Fruit fly (Drosophila melanogaster) whole organism, embryonic: ENCODE measurements around the gene Appl.

Experiments used
- Atf6 ChIP-seq: fragments of 200-800 bp; sonication (Bioruptor generic); IDR thresholded peaks from 2 replicates; pipeline ENCODE4 v1.3.6; 2022; ENCODE audit warnings: missing biosample characterization, missing genetic modification characterization
- CG10565 ChIP-seq: fragments of 200-800 bp; sonication (Bioruptor generic); optimal IDR thresholded peaks from 3 replicates; lab custom pipeline; 2016; ENCODE audit warnings: missing biosample characterization, mild to moderate bottlenecking, missing genetic modification characterization
- CG11093 ChIP-seq: fragments of 200-800 bp; sonication (Bioruptor generic); IDR thresholded peaks from 3 replicates; pipeline ENCODE4 v1.3.6; 2022; ENCODE audit warnings: missing biosample characterization, missing genetic modification characterization
- CG12155 ChIP-seq: fragments of 200-800 bp; sonication (Bioruptor generic); optimal IDR thresholded peaks from 3 replicates; lab custom pipeline; 2016; ENCODE audit warnings: missing biosample characterization, missing genetic modification characterization
- CG12219 ChIP-seq: fragments of 200-800 bp; sonication (Bioruptor generic); optimal IDR thresholded peaks from 3 replicates; lab custom pipeline; 2018; ENCODE audit warnings: missing biosample characterization, mild to moderate bottlenecking, missing genetic modification characterization
- CG15269 ChIP-seq: fragments of 200-800 bp; sonication (Bioruptor generic); optimal IDR thresholded peaks from 2 replicates; lab custom pipeline; 2018; ENCODE audit warnings: missing biosample characterization, mild to moderate bottlenecking, missing genetic modification characterization, moderate library complexity
- CG17385 ChIP-seq: fragments of 200-800 bp; sonication (Bioruptor generic); optimal IDR thresholded peaks from 3 replicates; lab custom pipeline; 2018; ENCODE audit warnings: missing biosample characterization, mild to moderate bottlenecking, missing genetic modification characterization
- CG17802 ChIP-seq: fragments of 200-800 bp; sonication (Bioruptor generic); optimal IDR thresholded peaks from 2 replicates; lab custom pipeline; 2018; ENCODE audit warnings: missing biosample characterization, mild to moderate bottlenecking, missing genetic modification characterization, moderate library complexity
- CG17912 ChIP-seq: fragments of 200-800 bp; sonication (Bioruptor generic); optimal IDR thresholded peaks from 2 replicates; lab custom pipeline; 2018; ENCODE audit warnings: missing biosample characterization, mild to moderate bottlenecking, missing genetic modification characterization
- CG2199 ChIP-seq: fragments of 200-800 bp; sonication (Bioruptor generic); IDR thresholded peaks from 3 replicates; pipeline ENCODE4 v1.3.6; 2022; ENCODE audit warnings: missing biosample characterization, missing genetic modification characterization
- CG2889 ChIP-seq: fragments of 200-800 bp; sonication (Bioruptor generic); IDR thresholded peaks from 3 replicates; pipeline ENCODE4 v1.3.6; 2022; ENCODE audit warnings: missing biosample characterization, missing genetic modification characterization
- CG31365 ChIP-seq: fragments of 200-800 bp; sonication (Bioruptor generic); optimal IDR thresholded peaks from 2 replicates; lab custom pipeline; 2018; ENCODE audit warnings: missing biosample characterization, mild to moderate bottlenecking, missing genetic modification characterization
- CG34376 ChIP-seq: fragments of 200-800 bp; sonication (Bioruptor generic); optimal IDR thresholded peaks from 2 replicates; lab custom pipeline; 2018; ENCODE audit warnings: missing biosample characterization, mild to moderate bottlenecking, missing genetic modification characterization
- CG34422 ChIP-seq: fragments of 200-800 bp; sonication (Bioruptor generic); IDR thresholded peaks from 3 replicates; pipeline ENCODE4 v1.3.6; 2022; ENCODE audit warnings: missing biosample characterization, missing genetic modification characterization
- CG4424 ChIP-seq: fragments of 200-800 bp; sonication (Bioruptor generic); optimal IDR thresholded peaks from 3 replicates; lab custom pipeline; 2016; ENCODE audit warnings: missing biosample characterization, missing genetic modification characterization
- CG5245 ChIP-seq: fragments of 200-800 bp; sonication (Bioruptor generic); optimal IDR thresholded peaks from 3 replicates; lab custom pipeline; 2016; ENCODE audit warnings: missing biosample characterization, missing genetic modification characterization
- CG6254 ChIP-seq: fragments of 200-800 bp; sonication (Bioruptor generic); optimal IDR thresholded peaks from 3 replicates; lab custom pipeline; 2017; ENCODE audit warnings: mild to moderate bottlenecking, missing biosample characterization, missing genetic modification reagents, missing genetic modification characterization
- CG6791 ChIP-seq: fragments of 200-800 bp; sonication (Bioruptor generic); IDR thresholded peaks from 3 replicates; pipeline ENCODE4 v1.3.6; 2022; ENCODE audit warnings: missing biosample characterization, missing genetic modification characterization; ENCODE audit not compliant: partially characterized antibody
- CG8290 ChIP-seq, 3 experiments: fragments of 200-800 bp; sonication (Bioruptor generic); optimal IDR thresholded peaks; 2 replicates each; lab custom pipeline; 2016 to 2019; ENCODE audit warnings: missing biosample characterization in 3 of 3, missing genetic modification characterization in 3 of 3, mild to moderate bottlenecking in 2 of 3, moderate library complexity in 1 of 3
- CG8765 ChIP-seq: fragments of 200-800 bp; sonication (Bioruptor generic); IDR thresholded peaks from 2 replicates; pipeline ENCODE4 v1.3.6; 2022; ENCODE audit warnings: missing biosample characterization, missing genetic modification characterization
- CG9727 ChIP-seq: fragments of 200-800 bp; sonication (Bioruptor generic); optimal IDR thresholded peaks from 3 replicates; lab custom pipeline; 2017; ENCODE audit warnings: missing biosample characterization, mild to moderate bottlenecking, missing genetic modification characterization
- Deaf1 ChIP-seq: fragments of 200-800 bp; optimal IDR thresholded peaks from 3 replicates; lab custom pipeline; 2019; ENCODE audit warnings: missing biosample characterization, mild to moderate bottlenecking, missing genetic modification characterization, moderate library complexity
- Dip2 ChIP-seq: fragments of 200-800 bp; sonication (Bioruptor generic); IDR thresholded peaks from 2 replicates; pipeline ENCODE4 v1.3.6; 2022; ENCODE audit warnings: missing biosample characterization, missing genetic modification characterization
- HLH3B ChIP-seq: fragments of 200-800 bp; sonication (Bioruptor generic); IDR thresholded peaks from 2 replicates; pipeline ENCODE4 v1.3.6; 2022; ENCODE audit warnings: missing biosample characterization, missing genetic modification characterization
- Hand ChIP-seq: fragments of 200-800 bp; sonication (Bioruptor generic); optimal IDR thresholded peaks from 2 replicates; lab custom pipeline; 2017; ENCODE audit warnings: mild to moderate bottlenecking, missing biosample characterization, missing genetic modification reagents, missing genetic modification characterization
- Hmr ChIP-seq: fragments of 200-800 bp; sonication (Bioruptor generic); optimal IDR thresholded peaks from 3 replicates; lab custom pipeline; 2017; ENCODE audit warnings: mild to moderate bottlenecking, missing biosample characterization, missing genetic modification reagents, missing genetic modification characterization
- Myb ChIP-seq: fragments of 200-800 bp; sonication (Bioruptor generic); optimal IDR thresholded peaks from 2 replicates; lab custom pipeline; 2016; ENCODE audit warnings: missing biosample characterization, missing genetic modification characterization
- NfI ChIP-seq: fragments of 200-800 bp; sonication (Bioruptor generic); optimal IDR thresholded peaks from 3 replicates; lab custom pipeline; 2018; ENCODE audit warnings: missing biosample characterization, mild to moderate bottlenecking, missing genetic modification characterization, moderate library complexity
- Ravus ChIP-seq: fragments of 200-800 bp; sonication (Bioruptor generic); IDR thresholded peaks from 2 replicates; pipeline ENCODE4 v1.3.6; 2022; ENCODE audit warnings: missing biosample characterization, missing genetic modification characterization
- al ChIP-seq: fragments of 200-800 bp; sonication (Bioruptor generic); IDR thresholded peaks from 2 replicates; pipeline ENCODE4 v1.3.6; 2022; ENCODE audit warnings: missing biosample characterization, missing genetic modification characterization
- az2 ChIP-seq: fragments of 200-800 bp; sonication (Bioruptor generic); optimal IDR thresholded peaks from 3 replicates; lab custom pipeline; 2016; ENCODE audit warnings: missing biosample characterization, missing genetic modification characterization
- bowl ChIP-seq: fragments of 200-800 bp; sonication (Bioruptor generic); IDR thresholded peaks from 2 replicates; pipeline ENCODE4 v1.3.6; 2022; ENCODE audit warnings: missing biosample characterization, missing genetic modification characterization
- chm ChIP-seq: fragments of 200-800 bp; sonication (Bioruptor generic); IDR thresholded peaks from 2 replicates; pipeline ENCODE4 v1.3.6; 2022; ENCODE audit warnings: missing biosample characterization, missing genetic modification characterization
- dpn ChIP-seq, 2 experiments: fragments of 200-800 bp; sonication (Bioruptor generic); optimal IDR thresholded peaks; 3 replicates each; lab custom pipeline; 2016; ENCODE audit warnings: missing biosample characterization in 2 of 2, missing genetic modification characterization in 2 of 2
- emc ChIP-seq: fragments of 200-800 bp; sonication (Bioruptor generic); optimal IDR thresholded peaks from 2 replicates; lab custom pipeline; 2016; ENCODE audit warnings: missing biosample characterization, missing genetic modification characterization
- gcm2 ChIP-seq: fragments of 200-800 bp; sonication (Bioruptor generic); optimal IDR thresholded peaks from 2 replicates; lab custom pipeline; 2016; ENCODE audit warnings: missing biosample characterization, missing genetic modification characterization
- hkb ChIP-seq, 2 experiments: fragments of 200-800 bp in 1 of 2; fragments of >200 bp in 1 of 2; sonication (Bioruptor generic) in 1 of 2; IDR thresholded peaks in 1 of 2; optimal IDR thresholded peaks in 1 of 2; 2 replicates each; pipeline versions ENCODE4 v1.3.6 to Lab custom; 2017 to 2022; ENCODE audit warnings: missing biosample characterization in 1 of 2, missing genetic modification characterization in 1 of 2
- inv ChIP-seq: fragments of 200-800 bp; sonication (Bioruptor generic); IDR thresholded peaks from 2 replicates; pipeline ENCODE4 v1.3.6; 2022; ENCODE audit warnings: missing biosample characterization, missing genetic modification characterization; ENCODE audit not compliant: partially characterized antibody
- nau ChIP-seq: fragments of 200-800 bp; sonication (Bioruptor generic); optimal IDR thresholded peaks from 3 replicates; lab custom pipeline; 2017; ENCODE audit warnings: missing biosample characterization, mild to moderate bottlenecking, missing genetic modification characterization, missing genetic modification reagents
- org-1 ChIP-seq: fragments of 200-800 bp; sonication (Bioruptor generic); optimal IDR thresholded peaks from 2 replicates; lab custom pipeline; 2017; ENCODE audit warnings: missing biosample characterization, missing genetic modification characterization
- pum ChIP-seq: fragments of 200-800 bp; sonication (Bioruptor generic); optimal IDR thresholded peaks from 2 replicates; lab custom pipeline; 2016; ENCODE audit warnings: missing biosample characterization, missing genetic modification characterization
- run ChIP-seq: fragments of 200-800 bp; sonication (Bioruptor generic); optimal IDR thresholded peaks from 3 replicates; lab custom pipeline; 2018; ENCODE audit warnings: missing biosample characterization, mild to moderate bottlenecking, missing genetic modification characterization
- sc ChIP-seq, 3 experiments: fragments of >200 bp in 2 of 3; fragments of 200-800 bp in 1 of 3; sonication (Bioruptor generic) in 1 of 3; optimal IDR thresholded peaks; 2 replicates in 2 of 3; 3 replicates in 1 of 3; lab custom pipeline; 2017; ENCODE audit warnings: mild to moderate bottlenecking in 1 of 3, missing biosample characterization in 1 of 3, missing genetic modification characterization in 1 of 3, missing genetic modification reagents in 1 of 3
- sqz ChIP-seq: fragments of 200-800 bp; sonication (Bioruptor generic); optimal IDR thresholded peaks from 3 replicates; lab custom pipeline; 2018; ENCODE audit warnings: missing biosample characterization, mild to moderate bottlenecking, missing genetic modification characterization
- tap ChIP-seq: fragments of 200-800 bp; optimal IDR thresholded peaks from 3 replicates; lab custom pipeline; 2019; ENCODE audit warnings: missing biosample characterization, mild to moderate bottlenecking, missing genetic modification characterization, moderate library complexity
- tio ChIP-seq: fragments of 200-800 bp; sonication (Bioruptor generic); optimal IDR thresholded peaks from 2 replicates; lab custom pipeline; 2017; ENCODE audit warnings: missing biosample characterization, missing genetic modification characterization, inconsistent platforms
- unpg ChIP-seq: fragments of 200-800 bp; sonication (Bioruptor generic); optimal IDR thresholded peaks from 3 replicates; lab custom pipeline; 2018; ENCODE audit warnings: missing biosample characterization, mild to moderate bottlenecking, missing genetic modification characterization, moderate library complexity
- vnd ChIP-seq: fragments of 200-800 bp; sonication (Bioruptor generic); IDR thresholded peaks from 3 replicates; pipeline ENCODE4 v1.3.6; 2022; ENCODE audit warnings: missing biosample characterization, missing genetic modification characterization; ENCODE audit not compliant: partially characterized antibody

The Appl gene

dm6 chrX:499589-500041, 30.7 kb upstream of the Appl start (continued):
- 0 out of 3 replicates have a peak, but pooled peaks have one; percentile 34 for TF ChIP-seq CG34422
- no peak for TF ChIP-seq CG10565 (GFP tag; lab: Kevin White, UChicago)
- no peak for TF ChIP-seq CG2199 (GFP tag; lab: Robert Waterston, UW)
- peak; percentile 84 for TF ChIP-seq NfI (GFP tag; lab: Kevin White, UChicago)
- TF ChIP-seq Ravus (GFP tag; lab: Robert Waterston, UW), result peak; percentile 33; the same call in 1 of the 2 replicates
- TF ChIP-seq CG4424, result peak; percentile 72
- TF ChIP-seq CG5245 (GFP tag; lab: Kevin White, UChicago), result peak; percentile 17
- peak; percentile 82 for TF ChIP-seq CG9727
- peak; percentile 83 for TF ChIP-seq CG17385 (GFP tag; lab: Kevin White, UChicago)
- TF ChIP-seq unpg (GFP tag; lab: Kevin White, UChicago), result peak; percentile 80
- peak; percentile 80 for TF ChIP-seq tap (tag; lab: Kevin White, UChicago)
- TF ChIP-seq run (tag; lab: Kevin White, UChicago), result peak; percentile 75
- peak; percentile 69 for TF ChIP-seq pum (GFP tag; lab: Kevin White, UChicago)
- TF ChIP-seq vnd (GFP tag; lab: Robert Waterston, UW), result 0 out of 3 replicates have a peak, but pooled peaks have one; percentile 30
- TF ChIP-seq CG6254 (GFP tag; lab: Kevin White, UChicago), result peak; percentile 9
- peak; percentile 84 for TF ChIP-seq nau (GFP tag; lab: Kevin White, UChicago)
- TF ChIP-seq Atf6, result peak; percentile 89
- TF ChIP-seq Myb (GFP tag; lab: Kevin White, UChicago), result peak; percentile 68
- TF ChIP-seq az2 (GFP tag; lab: Kevin White, UChicago), result peak; percentile 64
- TF ChIP-seq emc (GFP tag; lab: Kevin White, UChicago), result peak; percentile 18
- TF ChIP-seq CG2889 (GFP tag; lab: Robert Waterston, UW), result 0 out of 3 replicates have a peak, but pooled peaks have one; percentile 54
- TF ChIP-seq gcm2 (GFP tag; lab: Kevin White, UChicago), result no peak
- peak; percentile 61 for TF ChIP-seq Deaf1 (tag; lab: Kevin White, UChicago)
- peak; percentile 63; the same call in 1 of the 2 replicates for TF ChIP-seq al (GFP tag; lab: Robert Waterston, UW)
- TF ChIP-seq CG12219 (GFP tag; lab: Kevin White, UChicago), result peak; percentile 85
- TF ChIP-seq sc (optimal IDR thresholded peaks at IDR 0.05; lab: Kevin White, UChicago), result no peak
- TF ChIP-seq sc (GFP tag; optimal IDR thresholded peaks at IDR 0.05; lab: Kevin White, UChicago), result peak; percentile 28
- no peak for TF ChIP-seq CG8765
- TF ChIP-seq HLH3B (GFP tag; lab: Robert Waterston, UW), result peak; percentile 68
- TF ChIP-seq tio (GFP tag; lab: Kevin White, UChicago), result peak; percentile 64
- peak; percentile 65 for TF ChIP-seq CG31365 (tag; lab: Kevin White, UChicago)
- TF ChIP-seq bowl, result peak; percentile 35; the same call in 1 of the 2 replicates
- TF ChIP-seq CG12155, result peak; percentile 65
- peak; percentile 57 for TF ChIP-seq CG8290 (GFP tag; optimal IDR thresholded peaks at IDR 0.05; lab: Kevin White, UChicago)
- TF ChIP-seq CG8290 (tag; optimal IDR thresholded peaks at IDR 0.05; lab: Kevin White, UChicago), result peak; percentile 0 to 84
- peak; percentile 94 for TF ChIP-seq Hmr
- no peak; the same call in 1 of the 2 replicates for TF ChIP-seq chm (GFP tag; lab: Robert Waterston, UW)
- no peak for TF ChIP-seq hkb (optimal IDR thresholded peaks at IDR 0.05; lab: Kevin White, UChicago)
- peak; percentile 79 for TF ChIP-seq hkb (GFP tag; IDR thresholded peaks at IDR 0.05; lab: Robert Waterston, UW)
- TF ChIP-seq CG11093 (GFP tag; lab: Robert Waterston, UW), result peak; percentile 51; the same call in 1 of the 3 replicates
- no peak for TF ChIP-seq inv (GFP tag; lab: Robert Waterston, UW)
- TF ChIP-seq dpn (GFP tag; optimal IDR thresholded peaks at IDR 0.05; lab: Kevin White, UChicago), result peak; percentile 77
- TF ChIP-seq CG6791 (GFP tag; lab: Robert Waterston, UW), result no peak
- TF ChIP-seq CG17802 (tag; lab: Kevin White, UChicago), result no peak
- peak; percentile 90 for TF ChIP-seq org-1
- peak; percentile 90 for TF ChIP-seq Hand (GFP tag; lab: Kevin White, UChicago)
- TF ChIP-seq CG17912 (GFP tag; lab: Kevin White, UChicago), result peak; percentile 40
- peak; percentile 64 for TF ChIP-seq sqz (GFP tag; lab: Kevin White, UChicago)
- peak; percentile 90 for TF ChIP-seq CG34376
- peak; percentile 86 for TF ChIP-seq CG15269
- peak; percentile 39; the same call in 1 of the 2 replicates for TF ChIP-seq Dip2 (GFP tag; lab: Robert Waterston, UW)
